Worm (Caenorhabditis elegans): ENCODE data around the gene T05A8.11.

T05A8.11 gene

ce11 chrII:2764664-2765063 is 39.2 kb upstream of the T05A8.11 start, which contains the start of gene fbxb-108:
Gene fbxb-108 (plus strand): TSS chrII:2764964.
- no peak for TF ChIP-seq pes-1 (GFP tag; IDR thresholded peaks at IDR 0.05)
- no peak for TF ChIP-seq B0310.2 (tag; optimal IDR thresholded peaks at IDR 0.05)
- TF ChIP-seq tra-4 (tag; optimal IDR thresholded peaks at IDR 0.05): no peak
- no peak for TF ChIP-seq sea-1 (GFP tag; conservative IDR thresholded peaks at IDR 0.05)
- TF ChIP-seq F13C5.2 (tag; optimal IDR thresholded peaks at IDR 0.05): no peak
- no peak for TF ChIP-seq ceh-13 (GFP tag; optimal IDR thresholded peaks at IDR 0.05)
- TF ChIP-seq tbx-11 (GFP tag; IDR thresholded peaks at IDR 0.05): no peak
- TF ChIP-seq tbx-37 (GFP tag; conservative IDR thresholded peaks at IDR 0.05): no peak
- TF ChIP-seq hmg-4 (GFP tag; optimal IDR thresholded peaks at IDR 0.05): no peak
- no peak for TF ChIP-seq aly-1 (tag; optimal IDR thresholded peaks at IDR 0.05)
- TF ChIP-seq ceh-36 (tag; optimal IDR thresholded peaks at IDR 0.05): no peak
- no peak for TF ChIP-seq scrt-1 (GFP tag; IDR thresholded peaks at IDR 0.05)
- TF ChIP-seq hmbx-1 (tag; optimal IDR thresholded peaks at IDR 0.05): no peak

- TF ChIP-seq ama-1 (optimal IDR thresholded peaks at IDR 0.05) (no peak), hnd-1 (tag; optimal IDR thresholded peaks at IDR 0.05) (no peak), F13C5.2 (tag; optimal IDR thresholded peaks at IDR 0.05) (no peak), scrt-1 (GFP tag; IDR thresholded peaks at IDR 0.05) (no peak), ets-7 (tag; optimal IDR thresholded peaks at IDR 0.05) (no peak), ceh-36 (tag; optimal IDR thresholded peaks at IDR 0.05) (no peak), hmbx-1 (tag; optimal IDR thresholded peaks at IDR 0.05) (no peak), sea-1 (GFP tag; conservative IDR thresholded peaks at IDR 0.05) (no peak), hmg-4 (GFP tag; optimal IDR thresholded peaks at IDR 0.05) (no peak), B0310.2 (tag; optimal IDR thresholded peaks at IDR 0.05) (no peak), pes-1 (GFP tag; IDR thresholded peaks at IDR 0.05) (no peak), flt-1 (GFP tag; IDR thresholded peaks at IDR 0.05) (no peak), tra-4 (tag; optimal IDR thresholded peaks at IDR 0.05) (no peak), ceh-13 (GFP tag; optimal IDR thresholded peaks at IDR 0.05) (no peak), tbx-37 (GFP tag; conservative IDR thresholded peaks at IDR 0.05) (no peak), aly-1 (tag; optimal IDR thresholded peaks at IDR 0.05) (no peak), tbx-11 (GFP tag; IDR thresholded peaks at IDR 0.05) (no peak)
Measured at ce11 chrII:2762108-2762507, 36.6 kb upstream of the T05A8.11 start, which contains the start of gene fbxb-106. Gene fbxb-106 (plus strand): TSS chrII:2762408.

- TF ChIP-seq tra-4 (tag; optimal IDR thresholded peaks at IDR 0.05) (no peak), sea-1 (GFP tag; conservative IDR thresholded peaks at IDR 0.05) (no peak; the same call in 1 of the 2 replicates), aly-1 (tag; optimal IDR thresholded peaks at IDR 0.05) (no peak), B0310.2 (tag; optimal IDR thresholded peaks at IDR 0.05) (no peak), flt-1 (GFP tag; IDR thresholded peaks at IDR 0.05) (no peak), tbx-11 (GFP tag; IDR thresholded peaks at IDR 0.05) (no peak), ama-1 (optimal IDR thresholded peaks at IDR 0.05) (no peak), pes-1 (GFP tag; IDR thresholded peaks at IDR 0.05) (no peak), tbx-37 (GFP tag; conservative IDR thresholded peaks at IDR 0.05) (no peak), hnd-1 (tag; optimal IDR thresholded peaks at IDR 0.05) (no peak), scrt-1 (GFP tag; IDR thresholded peaks at IDR 0.05) (no peak), hmg-4 (GFP tag; optimal IDR thresholded peaks at IDR 0.05) (no peak), ceh-36 (tag; optimal IDR thresholded peaks at IDR 0.05) (no peak), hmbx-1 (tag; optimal IDR thresholded peaks at IDR 0.05) (no peak), F13C5.2 (tag; optimal IDR thresholded peaks at IDR 0.05) (no peak), ceh-13 (GFP tag; optimal IDR thresholded peaks at IDR 0.05) (no peak), ets-7 (tag; optimal IDR thresholded peaks at IDR 0.05) (no peak)
Measured at ce11 chrII:2758476-2758875, 33.0 kb upstream of the T05A8.11 start, which contains the start of gene fbxb-107. Gene fbxb-107 (plus strand): TSS chrII:2758772.

- no peak for TF ChIP-seq ets-7 (tag; optimal IDR thresholded peaks at IDR 0.05)
- no peak for TF ChIP-seq hmg-4 (GFP tag; optimal IDR thresholded peaks at IDR 0.05)
- TF ChIP-seq aly-1 (tag; optimal IDR thresholded peaks at IDR 0.05): no peak
- no peak for TF ChIP-seq B0310.2 (tag; optimal IDR thresholded peaks at IDR 0.05)
- no peak for TF ChIP-seq F13C5.2 (tag; optimal IDR thresholded peaks at IDR 0.05)
Measured at ce11 chrII:2757954-2758353, 32.5 kb upstream of the T05A8.11 start, which contains the start of gene F29A7.8. Gene F29A7.8 (minus strand): TSS chrII:2758054.

ce11 chrII:2756351-2756750 is 30.9 kb upstream of the T05A8.11 start:
- TF ChIP-seq B0310.2 (tag; optimal IDR thresholded peaks at IDR 0.05) (no peak), tbx-11 (GFP tag; IDR thresholded peaks at IDR 0.05) (no peak), ceh-13 (GFP tag; optimal IDR thresholded peaks at IDR 0.05) (no peak), pes-1 (GFP tag; IDR thresholded peaks at IDR 0.05) (no peak), hnd-1 (tag; optimal IDR thresholded peaks at IDR 0.05) (no peak), hmg-4 (GFP tag; optimal IDR thresholded peaks at IDR 0.05) (no peak), ets-7 (tag; optimal IDR thresholded peaks at IDR 0.05) (no peak), flt-1 (GFP tag; IDR thresholded peaks at IDR 0.05) (no peak), hmbx-1 (tag; optimal IDR thresholded peaks at IDR 0.05) (no peak), F13C5.2 (tag; optimal IDR thresholded peaks at IDR 0.05) (no peak), ama-1 (optimal IDR thresholded peaks at IDR 0.05) (no peak), tra-4 (tag; optimal IDR thresholded peaks at IDR 0.05) (no peak), ceh-36 (tag; optimal IDR thresholded peaks at IDR 0.05) (no peak), sea-1 (GFP tag; conservative IDR thresholded peaks at IDR 0.05) (no peak), scrt-1 (GFP tag; IDR thresholded peaks at IDR 0.05) (no peak), aly-1 (tag; optimal IDR thresholded peaks at IDR 0.05) (no peak), tbx-37 (GFP tag; conservative IDR thresholded peaks at IDR 0.05) (no peak)

ce11 chrII:2754595-2754994 is 29.1 kb upstream of the T05A8.11 start:
- TF ChIP-seq tra-4 (tag; optimal IDR thresholded peaks at IDR 0.05): no peak
- TF ChIP-seq flt-1 (GFP tag; IDR thresholded peaks at IDR 0.05): no peak
- no peak for TF ChIP-seq tbx-37 (GFP tag; conservative IDR thresholded peaks at IDR 0.05)
- no peak for TF ChIP-seq tbx-11 (GFP tag; IDR thresholded peaks at IDR 0.05)
- no peak for TF ChIP-seq scrt-1 (GFP tag; IDR thresholded peaks at IDR 0.05)
- TF ChIP-seq hnd-1 (tag; optimal IDR thresholded peaks at IDR 0.05): no peak
- TF ChIP-seq pes-1 (GFP tag; IDR thresholded peaks at IDR 0.05): no peak
- no peak for TF ChIP-seq ceh-13 (GFP tag; optimal IDR thresholded peaks at IDR 0.05)
- TF ChIP-seq aly-1 (tag; optimal IDR thresholded peaks at IDR 0.05): no peak
- no peak for TF ChIP-seq hmbx-1 (tag; optimal IDR thresholded peaks at IDR 0.05)
- TF ChIP-seq hmg-4 (GFP tag; optimal IDR thresholded peaks at IDR 0.05): no peak
- TF ChIP-seq sea-1 (GFP tag; conservative IDR thresholded peaks at IDR 0.05): no peak
- TF ChIP-seq ama-1 (optimal IDR thresholded peaks at IDR 0.05): no peak

ce11 chrII:2752999-2753398 is 27.5 kb upstream of the T05A8.11 start, which contains the start of gene F29A7.3:
Gene F29A7.3 (plus strand): TSS chrII:2753299.
- TF ChIP-seq scrt-1 (GFP tag; IDR thresholded peaks at IDR 0.05): no peak
- no peak for TF ChIP-seq aly-1 (tag; optimal IDR thresholded peaks at IDR 0.05)
- no peak for TF ChIP-seq tbx-11 (GFP tag; IDR thresholded peaks at IDR 0.05)
- no peak for TF ChIP-seq tbx-37 (GFP tag; conservative IDR thresholded peaks at IDR 0.05)

All from whole organism, early embryonic.